Worm (Caenorhabditis elegans): ENCODE results near the gene F29F11.20.

ce11 chrV:10640977-10641376 lies 46.7 kb upstream of the F29F11.20 start:
- TF ChIP-seq nhr-28 (tag; optimal IDR thresholded peaks at IDR 0.05): no peak
- no peak for TF ChIP-seq nhr-77 (tag; optimal IDR thresholded peaks at IDR 0.05)
- no peak for TF ChIP-seq nhr-76 (tag; optimal IDR thresholded peaks at IDR 0.05)
- no peak for TF ChIP-seq lsy-2 (tag; optimal IDR thresholded peaks at IDR 0.05)
- TF ChIP-seq unc-39 (tag; optimal IDR thresholded peaks at IDR 0.05): no peak
- no peak for TF ChIP-seq vab-7 (GFP tag; IDR thresholded peaks at IDR 0.05)
- TF ChIP-seq lin-39 (tag; optimal IDR thresholded peaks at IDR 0.05): no peak
